Fruit fly (Drosophila melanogaster): ENCODE data around the gene CG34393.
A peak's percentile ranks its signal among the peaks of the same experiment; 100 is the strongest.

Gene CG34393

dm6 chr2L:3152696-3153613 lies 47.3 kb downstream of the CG34393 start:
- TF ChIP-seq CG17806 (tag; optimal IDR thresholded peaks at IDR 0.05) (peak; percentile 73), rn (GFP tag; IDR thresholded peaks at IDR 0.05) (peak; percentile 71; the same call in 1 of the 2 replicates), Snoo (tag; optimal IDR thresholded peaks at IDR 0.05) (peak; percentile 31), CG10348 (GFP tag; IDR thresholded peaks at IDR 0.05) (peak; percentile 59), CG8301 (tag; optimal IDR thresholded peaks at IDR 0.05) (peak; percentile 81), CG15710 (tag; optimal IDR thresholded peaks at IDR 0.05) (peak; percentile 78), Ets98B (GFP tag; IDR thresholded peaks at IDR 0.05) (peak; percentile 87), Pif1B (GFP tag; optimal IDR thresholded peaks at IDR 0.05) (peak; percentile 74), CG34367 (tag; optimal IDR thresholded peaks at IDR 0.05) (peak; percentile 67), CG32121 (GFP tag; IDR thresholded peaks at IDR 0.05) (peak; percentile 84), CG13204 (GFP tag; optimal IDR thresholded peaks at IDR 0.05) (no peak), CG12605 (GFP tag; IDR thresholded peaks at IDR 0.05) (peak; percentile 67), CG9948 (tag; optimal IDR thresholded peaks at IDR 0.05) (peak; percentile 66), Pif1A (GFP tag; optimal IDR thresholded peaks at IDR 0.05) (peak; percentile 78), D1 (tag; optimal IDR thresholded peaks at IDR 0.05) (peak; percentile 33), CG4496 (GFP tag; IDR thresholded peaks at IDR 0.05) (peak; percentile 91), fd96Ca (GFP tag; IDR thresholded peaks at IDR 0.05) (peak; percentile 91), EcR (GFP tag; optimal IDR thresholded peaks at IDR 0.05) (no peak), gl (tag; optimal IDR thresholded peaks at IDR 0.05) (peak; percentile 55), CG8159 (tag; optimal IDR thresholded peaks at IDR 0.05) (peak; percentile 88), CG14655 (GFP tag; optimal IDR thresholded peaks at IDR 0.05) (peak; percentile 84)

DNA sequence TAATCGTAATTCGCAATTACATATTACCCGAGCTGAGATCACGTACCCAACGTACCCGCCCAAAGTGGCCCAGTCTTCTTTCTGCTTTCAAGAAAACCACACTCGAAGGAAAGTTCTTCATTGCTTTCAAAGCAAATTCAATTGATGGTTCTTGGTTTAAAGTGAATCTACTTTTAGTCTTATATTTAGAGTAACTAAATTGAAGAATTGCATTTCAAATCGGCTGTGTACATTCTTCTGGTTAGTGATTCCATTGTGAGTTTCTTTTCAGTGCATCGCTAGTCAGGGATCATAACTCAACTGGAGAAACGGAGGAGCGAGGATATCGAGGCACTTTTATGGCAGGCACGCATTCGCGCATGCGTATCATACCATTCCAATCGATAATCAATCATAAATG lies 48.6 kb downstream of the CG34393 start:
- no peak for TF ChIP-seq CG34367 (tag; optimal IDR thresholded peaks at IDR 0.05)
- TF ChIP-seq CG10348 (GFP tag; IDR thresholded peaks at IDR 0.05) = no peak
- TF ChIP-seq CG15710 (tag; optimal IDR thresholded peaks at IDR 0.05) = peak; percentile 19
- peak; percentile 19 for TF ChIP-seq Pif1B (GFP tag; optimal IDR thresholded peaks at IDR 0.05)
- no peak for TF ChIP-seq CG12605 (GFP tag; IDR thresholded peaks at IDR 0.05)
- TF ChIP-seq gl (tag; optimal IDR thresholded peaks at IDR 0.05) = no peak
- TF ChIP-seq CG17806 (tag; optimal IDR thresholded peaks at IDR 0.05) = peak; percentile 27
- no peak for TF ChIP-seq EcR (GFP tag; optimal IDR thresholded peaks at IDR 0.05)
- TF ChIP-seq CG32121 (GFP tag; IDR thresholded peaks at IDR 0.05) = no peak
- TF ChIP-seq Snoo (tag; optimal IDR thresholded peaks at IDR 0.05) = no peak
- peak; percentile 10 for TF ChIP-seq Pif1A (GFP tag; optimal IDR thresholded peaks at IDR 0.05)
- TF ChIP-seq D1 (tag; optimal IDR thresholded peaks at IDR 0.05) = no peak
- peak; percentile 10 for TF ChIP-seq CG14655 (GFP tag; optimal IDR thresholded peaks at IDR 0.05)
- TF ChIP-seq CG9948 (tag; optimal IDR thresholded peaks at IDR 0.05) = peak; percentile 25
- TF ChIP-seq CG8159 (tag; optimal IDR thresholded peaks at IDR 0.05) = peak; percentile 22
- TF ChIP-seq rn (GFP tag; IDR thresholded peaks at IDR 0.05) = no peak

DNA sequence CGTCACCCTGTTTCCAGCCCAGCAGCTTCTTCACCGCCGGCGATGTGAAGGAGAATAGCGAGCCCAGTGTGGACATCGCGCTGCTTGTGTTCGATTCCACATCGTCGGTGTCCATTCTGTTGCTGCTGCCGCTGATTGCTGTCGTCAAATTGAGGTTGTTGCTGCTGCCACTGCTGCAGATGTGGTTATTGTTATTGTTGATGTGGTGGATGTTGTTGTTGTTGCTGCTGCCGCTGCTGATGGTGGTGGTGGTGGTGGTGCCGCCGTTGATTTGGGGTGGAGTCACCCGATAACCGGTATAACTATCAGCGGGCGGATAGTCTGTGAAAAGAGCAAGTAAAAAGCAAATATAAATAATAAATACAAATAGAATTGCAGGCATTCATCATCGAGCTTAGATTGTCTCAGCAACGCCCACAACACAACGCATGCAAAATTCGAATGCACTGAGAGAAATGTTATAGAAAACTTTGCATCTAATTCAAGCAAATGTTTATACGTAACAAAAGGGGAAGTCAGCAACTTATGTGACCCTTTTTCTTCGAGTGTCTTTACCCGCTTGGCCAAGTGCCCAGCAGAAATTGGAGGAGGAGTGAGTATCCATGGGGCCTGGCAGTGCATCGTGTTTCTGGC lies 51.2 kb downstream of the CG34393 start:
- TF ChIP-seq Pif1A (GFP tag; optimal IDR thresholded peaks at IDR 0.05) (peak; percentile 29), Ets98B (GFP tag; IDR thresholded peaks at IDR 0.05) (peak; percentile 73), CG8301 (tag; optimal IDR thresholded peaks at IDR 0.05) (peak; percentile 48), CG12605 (GFP tag; IDR thresholded peaks at IDR 0.05) (peak; percentile 46; the same call in 1 of the 2 replicates), CG4496 (GFP tag; IDR thresholded peaks at IDR 0.05) (peak; percentile 74; the same call in 2 of the 3 replicates), rn (GFP tag; IDR thresholded peaks at IDR 0.05) (no peak), D1 (tag; optimal IDR thresholded peaks at IDR 0.05) (no peak), fd96Ca (GFP tag; IDR thresholded peaks at IDR 0.05) (peak; percentile 80), CG32121 (GFP tag; IDR thresholded peaks at IDR 0.05) (peak; percentile 74), CG13204 (GFP tag; optimal IDR thresholded peaks at IDR 0.05) (no peak), CG34367 (tag; optimal IDR thresholded peaks at IDR 0.05) (no peak)

- TF ChIP-seq EcR (GFP tag; optimal IDR thresholded peaks at IDR 0.05) (no peak), fd96Ca (GFP tag; IDR thresholded peaks at IDR 0.05) (no peak), CG32121 (GFP tag; IDR thresholded peaks at IDR 0.05) (no peak)
Observed at dm6 chr2L:3145897-3146296, 54.4 kb downstream of the CG34393 start.

DNA sequence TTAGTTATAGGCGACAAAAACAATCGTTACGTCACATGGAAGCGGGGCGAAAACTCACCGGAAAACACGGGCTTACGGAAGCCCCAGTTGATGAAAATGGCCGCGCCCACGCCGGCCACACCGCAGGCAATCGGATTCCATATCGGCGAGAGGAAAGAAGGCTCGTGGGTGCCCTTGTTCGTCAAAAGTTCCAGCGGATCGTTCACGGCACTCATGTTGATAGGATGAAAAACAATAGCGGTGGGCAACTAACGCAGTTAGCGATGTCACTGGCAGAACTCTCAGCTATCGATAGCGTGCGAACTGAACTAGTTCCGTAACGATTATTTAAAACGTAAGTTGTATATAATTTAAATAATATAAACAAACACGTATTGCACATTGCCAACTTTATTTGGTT lies 54.8 kb downstream of the CG34393 start, which contains the start of gene ND-B14.5B:
ND-B14.5B (minus strand) TSS at position 379 of the 400 bp plus-strand sequence.
- TF ChIP-seq CG10348 (GFP tag; IDR thresholded peaks at IDR 0.05) (no peak), CG17806 (tag; optimal IDR thresholded peaks at IDR 0.05) (no peak), CG32121 (GFP tag; IDR thresholded peaks at IDR 0.05) (no peak), Snoo (tag; optimal IDR thresholded peaks at IDR 0.05) (no peak), Pif1A (GFP tag; optimal IDR thresholded peaks at IDR 0.05) (no peak), CG13204 (GFP tag; optimal IDR thresholded peaks at IDR 0.05) (no peak), CG9948 (tag; optimal IDR thresholded peaks at IDR 0.05) (no peak)

- peak; percentile 30 for TF ChIP-seq D1 (tag; optimal IDR thresholded peaks at IDR 0.05)
- no peak for TF ChIP-seq rn (GFP tag; IDR thresholded peaks at IDR 0.05)
- TF ChIP-seq Ets98B (GFP tag; IDR thresholded peaks at IDR 0.05) = peak; percentile 13; the same call in 1 of the 2 replicates
- peak; percentile 96 for TF ChIP-seq CG4496 (GFP tag; IDR thresholded peaks at IDR 0.05)
Observed at dm6 chr2L:3144709-3145108, 55.6 kb downstream of the CG34393 start, which contains the start of gene toc. toc (minus strand) TSS chr2L:3144786.

All from whole organism, pupa.